Fruit fly (Drosophila melanogaster) whole organism, embryonic: Measurements from ENCODE around the gene zld.
A peak's percentile ranks its signal among the peaks of the same experiment; 100 is the strongest.

Source experiments
- CG34376 ChIP-seq: fragments of 200-800 bp; sonication (Bioruptor generic); optimal IDR thresholded peaks from 2 replicates; lab custom pipeline; 2018; ENCODE audit warnings: missing biosample characterization, mild to moderate bottlenecking, missing genetic modification characterization
- Ets65A ChIP-seq: fragments of 200-800 bp; sonication (Bioruptor generic); peaks from one replicate; lab custom pipeline; 2016; ENCODE audit warnings: missing biosample characterization, missing genetic modification characterization
- TFAM ChIP-seq: fragments of 200-800 bp; sonication (Bioruptor generic); optimal IDR thresholded peaks from 2 replicates; lab custom pipeline; 2017; ENCODE audit warnings: missing biosample characterization, missing genetic modification characterization, inconsistent platforms
- dmrt99B ChIP-seq: fragments of 200-800 bp; sonication (Bioruptor generic); optimal IDR thresholded peaks from 2 replicates; lab custom pipeline; 2018; ENCODE audit warnings: missing biosample characterization, mild to moderate bottlenecking, missing genetic modification characterization, moderate library complexity
- lbe ChIP-seq: fragments of 200-800 bp; sonication (Bioruptor generic); optimal IDR thresholded peaks from 2 replicates; lab custom pipeline; 2016; ENCODE audit warnings: missing biosample characterization, mild to moderate bottlenecking, missing genetic modification characterization
- nau ChIP-seq: fragments of 200-800 bp; sonication (Bioruptor generic); optimal IDR thresholded peaks from 3 replicates; lab custom pipeline; 2017; ENCODE audit warnings: missing biosample characterization, mild to moderate bottlenecking, missing genetic modification characterization, missing genetic modification reagents
- sens ChIP-seq: fragments of 200-800 bp; sonication (Bioruptor generic); peaks from one replicate; lab custom pipeline; 2016; ENCODE audit warnings: missing biosample characterization, missing genetic modification characterization
- sim ChIP-seq: fragments of 200-800 bp; sonication (Bioruptor generic); IDR thresholded peaks from 2 replicates; pipeline ENCODE4 v1.3.6; 2022; ENCODE audit warnings: missing biosample characterization, missing genetic modification characterization

DNA sequence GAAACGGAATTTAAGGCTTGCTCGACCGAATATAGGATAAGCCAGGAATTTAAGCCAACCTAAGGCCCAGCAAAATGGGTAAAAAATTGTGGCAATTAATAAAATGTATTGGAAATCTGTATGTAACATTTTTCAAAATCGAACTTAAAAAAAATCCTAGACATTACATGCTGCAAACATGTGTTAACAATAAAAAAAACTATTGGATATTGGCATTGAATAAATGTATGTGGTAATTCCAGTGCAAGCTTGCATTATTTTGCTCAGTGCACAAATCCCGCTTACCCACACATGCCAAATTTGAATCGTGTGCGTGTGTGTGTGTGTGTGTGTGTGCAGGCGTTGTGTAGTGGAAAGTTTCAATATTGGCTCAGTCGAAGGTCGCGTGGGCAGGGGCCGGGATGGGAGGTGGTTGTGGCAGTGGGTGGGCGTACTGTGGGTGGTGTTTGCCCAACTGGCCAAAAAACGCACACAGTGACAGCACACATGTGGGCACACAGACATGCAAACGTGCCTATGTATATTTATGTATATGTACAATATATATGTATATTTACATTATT lies 19.8 kb downstream of the zld start:
- TF ChIP-seq nau (GFP tag; lab: Kevin White, UChicago) (no peak), Ets65A (GFP tag; lab: Kevin White, UChicago) (peak; percentile 58), lbe (no peak), CG34376 (GFP tag; lab: Kevin White, UChicago) (no peak), TFAM (GFP tag; lab: Kevin White, UChicago) (no peak), dmrt99B (tag; lab: Kevin White, UChicago) (peak; percentile 32), sim (GFP tag; lab: Robert Waterston, UW) (no peak), sens (GFP tag; lab: Kevin White, UChicago) (peak; percentile 86)
